Fruit fly (Drosophila melanogaster): ENCODE data around the gene Nmdmc.
A peak's percentile ranks its signal among the peaks of the same experiment; 100 is the strongest.

Gene Nmdmc

DNA sequence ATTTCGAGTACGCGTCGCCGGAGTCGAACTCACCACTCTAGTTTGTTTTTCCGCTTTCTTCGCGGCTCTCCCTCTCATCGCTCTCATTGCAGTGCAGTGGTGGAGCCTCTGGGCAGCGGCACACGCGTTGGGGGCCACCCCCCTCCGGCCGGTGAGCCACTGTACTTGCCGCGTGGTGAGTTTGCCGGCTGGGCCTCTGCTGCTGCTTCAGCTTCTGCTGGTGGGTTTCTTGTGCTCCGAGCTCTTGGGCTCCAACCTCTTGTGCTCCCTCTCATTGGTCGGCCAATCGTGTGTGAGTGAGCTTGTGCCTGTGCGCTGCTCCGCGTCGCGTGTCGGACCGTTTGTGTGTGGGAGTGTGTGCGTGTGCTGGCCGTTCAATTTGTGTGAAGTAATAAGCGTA lies 2.7 kb upstream of the Nmdmc start (continued):
- no peak for TF ChIP-seq cad (GFP tag; optimal IDR thresholded peaks at IDR 0.05)
- TF ChIP-seq Atf3 (GFP tag; optimal IDR thresholded peaks at IDR 0.05), result peak; percentile 28
- TF ChIP-seq Mrtf (GFP tag; IDR thresholded peaks at IDR 0.05), result no peak
- no peak for TF ChIP-seq twi (tag; optimal IDR thresholded peaks at IDR 0.05)
- TF ChIP-seq CG13775 (GFP tag; optimal IDR thresholded peaks at IDR 0.05), result no peak
- TF ChIP-seq Oaz (GFP tag; IDR thresholded peaks at IDR 0.05), result no peak
- peak; percentile 7 for TF ChIP-seq CG1602 (GFP tag; optimal IDR thresholded peaks at IDR 0.05)
- peak; percentile 32 for TF ChIP-seq CG11398 (GFP tag; optimal IDR thresholded peaks at IDR 0.05)
- TF ChIP-seq gcm2 (GFP tag; optimal IDR thresholded peaks at IDR 0.05), result peak; percentile 70
- TF ChIP-seq H15 (GFP tag; IDR thresholded peaks at IDR 0.05), result no peak
- TF ChIP-seq CG16779 (GFP tag; IDR thresholded peaks at IDR 0.05), result no peak
- TF ChIP-seq Rfx (GFP tag; IDR thresholded peaks at IDR 0.05), result no peak
- no peak for TF ChIP-seq CG17328 (GFP tag; IDR thresholded peaks at IDR 0.05)
- TF ChIP-seq CG12236 (GFP tag; optimal IDR thresholded peaks at IDR 0.05), result peak; percentile 29
- TF ChIP-seq kay (GFP tag; optimal IDR thresholded peaks at IDR 0.05), result peak; percentile 82
- no peak for TF ChIP-seq Drgx (GFP tag; IDR thresholded peaks at IDR 0.05)
- no peak for TF ChIP-seq Hr39 (optimal IDR thresholded peaks at IDR 0.05)
- no peak for TF ChIP-seq YL-1 (GFP tag; optimal IDR thresholded peaks at IDR 0.05)
- no peak for TF ChIP-seq CG9437 (GFP tag; optimal IDR thresholded peaks at IDR 0.05)
- TF ChIP-seq CG17612 (GFP tag; IDR thresholded peaks at IDR 0.05), result no peak
- peak; percentile 6 for TF ChIP-seq B-H2 (GFP tag; optimal IDR thresholded peaks at IDR 0.05)
- peak; percentile 64 for TF ChIP-seq Meics (GFP tag; optimal IDR thresholded peaks at IDR 0.05)
- no peak for TF ChIP-seq CG2202 (tag; optimal IDR thresholded peaks at IDR 0.05)
- TF ChIP-seq az2 (GFP tag; optimal IDR thresholded peaks at IDR 0.05), result peak; percentile 10
- no peak for TF ChIP-seq CG15696 (tag; optimal IDR thresholded peaks at IDR 0.05)
- peak; percentile 82 for TF ChIP-seq caup (GFP tag; optimal IDR thresholded peaks at IDR 0.05; ENCODE audit: severe bottlenecking)
- no peak for TF ChIP-seq CG32772 (GFP tag; IDR thresholded peaks at IDR 0.05)
- TF ChIP-seq dimm (GFP tag; IDR thresholded peaks at IDR 0.05), result no peak
- TF ChIP-seq cas (GFP tag; IDR thresholded peaks at IDR 0.05), result no peak
- TF ChIP-seq CG34422 (GFP tag; IDR thresholded peaks at IDR 0.05), result no peak
- no peak for TF ChIP-seq ci (GFP tag; IDR thresholded peaks at IDR 0.05)
- TF ChIP-seq CG4424 (GFP tag; optimal IDR thresholded peaks at IDR 0.05), result peak; percentile 23
- no peak for TF ChIP-seq Stat92E (GFP tag; optimal IDR thresholded peaks at IDR 0.05)
- TF ChIP-seq slou (GFP tag; optimal IDR thresholded peaks at IDR 0.05), result no peak
- no peak for TF ChIP-seq psq (GFP tag; optimal IDR thresholded peaks at IDR 0.05)
- peak; percentile 50 for TF ChIP-seq CG12219 (GFP tag; optimal IDR thresholded peaks at IDR 0.05)
- TF ChIP-seq CG11085 (GFP tag; IDR thresholded peaks at IDR 0.05), result no peak
- peak; percentile 41 for TF ChIP-seq Hsf (GFP tag; optimal IDR thresholded peaks at IDR 0.05)
- peak; percentile 51 for TF ChIP-seq CG7745 (tag; optimal IDR thresholded peaks at IDR 0.05)
- TF ChIP-seq CG7786 (GFP tag; optimal IDR thresholded peaks at IDR 0.05), result peak; percentile 62
- TF ChIP-seq HHEX (GFP tag; optimal IDR thresholded peaks at IDR 0.05), result peak; percentile 51
- peak; percentile 54 for TF ChIP-seq CG9609 (GFP tag; optimal IDR thresholded peaks at IDR 0.05)
- TF ChIP-seq CG17802 (tag; optimal IDR thresholded peaks at IDR 0.05), result no peak
- no peak for TF ChIP-seq ewg (GFP tag; optimal IDR thresholded peaks at IDR 0.05)
- no peak for TF ChIP-seq Opbp (GFP tag; IDR thresholded peaks at IDR 0.05; ENCODE audit: partially characterized antibody)
- no peak for TF ChIP-seq gem (tag; optimal IDR thresholded peaks at IDR 0.05)
- no peak for TF ChIP-seq E2f1 (GFP tag; IDR thresholded peaks at IDR 0.05)
- no peak for TF ChIP-seq CG11696 (GFP tag; IDR thresholded peaks at IDR 0.05)
- no peak for TF ChIP-seq hbn (GFP tag; IDR thresholded peaks at IDR 0.05; ENCODE audit: partially characterized antibody)
- no peak for TF ChIP-seq Dip2 (GFP tag; IDR thresholded peaks at IDR 0.05)
- no peak for TF ChIP-seq CG6765 (GFP tag; optimal IDR thresholded peaks at IDR 0.05)
- TF ChIP-seq CG4360 (GFP tag; IDR thresholded peaks at IDR 0.05), result no peak
- no peak for TF ChIP-seq Atf6 (GFP tag; IDR thresholded peaks at IDR 0.05)

Measured in whole organism, embryonic.